Worm (Caenorhabditis elegans) whole organism, L4 larva: ENCODE data around the gene F56F10.2.

Experiments used
- D1046.2 ChIP-seq: fragments of 200-800 bp; sonication (Bioruptor generic); IDR thresholded peaks from 2 replicates; pipeline ENCODE4 v1.3.6; 2022; ENCODE audit warnings: missing genetic modification characterization, missing compliant biosample characterization
- F10B5.3 ChIP-seq: sonication (generic microtip); optimal IDR thresholded peaks from 2 replicates; lab custom pipeline; 2016; ENCODE audit warnings: mild to moderate bottlenecking, missing genetic modification characterization, missing compliant biosample characterization
- F26F4.8 ChIP-seq: fragments of 200-800 bp; sonication (Bioruptor generic); conservative IDR thresholded peaks from 2 replicates; pipeline ENCODE4 v1.3.6; 2022; ENCODE audit warnings: missing genetic modification characterization, missing compliant biosample characterization
- F37D6.2 ChIP-seq: sonication (generic microtip); optimal IDR thresholded peaks from 2 replicates; lab custom pipeline; 2016; ENCODE audit warnings: mild to moderate bottlenecking, missing genetic modification characterization, missing compliant biosample characterization
- T20F7.1 ChIP-seq: fragments of 200-800 bp; sonication (Bioruptor generic); optimal IDR thresholded peaks from 2 replicates; lab custom pipeline; 2018; ENCODE audit warnings: mild to moderate bottlenecking, missing genetic modification characterization, missing compliant biosample characterization
- attf-4 ChIP-seq: sonication (generic microtip); optimal IDR thresholded peaks from 3 replicates; lab custom pipeline; 2017; ENCODE audit warnings: missing biosample characterization, missing genetic modification characterization
- cey-2 ChIP-seq: sonication (generic microtip); optimal IDR thresholded peaks from 3 replicates; lab custom pipeline; 2017; ENCODE audit warnings: missing genetic modification characterization, mild to moderate bottlenecking, missing compliant biosample characterization, antibody characterized with exemption, borderline replicate concordance; ENCODE audit not compliant: insufficient read depth
- ctbp-1 ChIP-seq: fragments of 200-800 bp; sonication (Bioruptor generic); IDR thresholded peaks from 2 replicates; pipeline ENCODE4 v1.3.6; 2022; ENCODE audit warnings: missing genetic modification reagents, missing genetic modification characterization, missing compliant biosample characterization
- daf-16 ChIP-seq, 3 experiments: sonication (generic microtip); optimal IDR thresholded peaks; 2 replicates each; lab custom pipeline; 2016 to 2017; ENCODE audit warnings: missing genetic modification characterization in 3 of 3, missing genetic modification reagents in 3 of 3, mild to moderate bottlenecking in 2 of 3, missing compliant biosample characterization in 2 of 3, missing biosample characterization in 1 of 3, moderate library complexity in 1 of 3
- dmd-6 ChIP-seq: fragments of 200-800 bp; sonication (Bioruptor generic); IDR thresholded peaks from 2 replicates; pipeline ENCODE4 v1.3.6; 2022; ENCODE audit warnings: missing genetic modification reagents, missing genetic modification characterization, missing compliant biosample characterization
- dmd-8 ChIP-seq: fragments of 200-800 bp; sonication (Bioruptor generic); IDR thresholded peaks from 2 replicates; pipeline ENCODE4 v1.3.6; 2022; ENCODE audit warnings: missing genetic modification characterization, missing compliant biosample characterization
- dpl-1 ChIP-seq: fragments of 150-350 bp; optimal IDR thresholded peaks from 2 replicates; lab custom pipeline; 2014; ENCODE audit warnings: missing biosample characterization, missing genetic modification reagents, missing genetic modification characterization
- egl-43 ChIP-seq: fragments of 200-800 bp; sonication (Bioruptor generic); IDR thresholded peaks from 2 replicates; pipeline ENCODE4 v1.3.6; 2022; ENCODE audit warnings: missing genetic modification reagents, missing genetic modification characterization, missing compliant biosample characterization
- gei-8 ChIP-seq: fragments of 200-800 bp; sonication (Bioruptor generic); optimal IDR thresholded peaks from 2 replicates; lab custom pipeline; 2018; ENCODE audit warnings: mild to moderate bottlenecking, missing genetic modification characterization, missing compliant biosample characterization
- hif-1 ChIP-seq, 2 experiments: sonication (generic microtip); optimal IDR thresholded peaks; 2 replicates each; lab custom pipeline; 2016 to 2017; ENCODE audit warnings: missing compliant biosample characterization in 2 of 2, missing genetic modification characterization in 2 of 2, missing genetic modification reagents in 2 of 2, missing genotype in 2 of 2, mild to moderate bottlenecking in 1 of 2
- hlh-11 ChIP-seq: fragments of 200-800 bp; sonication (Bioruptor generic); optimal IDR thresholded peaks from 2 replicates; lab custom pipeline; 2018; ENCODE audit warnings: mild to moderate bottlenecking, missing genetic modification characterization, missing compliant biosample characterization
- hlh-30 ChIP-seq: sonication (generic microtip); optimal IDR thresholded peaks from 2 replicates; lab custom pipeline; 2017; ENCODE audit warnings: antibody characterized with exemption, mild to moderate bottlenecking, missing genetic modification characterization, missing compliant biosample characterization; ENCODE audit not compliant: insufficient read depth
- lin-29 ChIP-seq: fragments of 200-800 bp; sonication (Bioruptor generic); IDR thresholded peaks from 2 replicates; pipeline ENCODE4 v1.3.6; 2022; ENCODE audit warnings: missing genetic modification reagents, missing genetic modification characterization, missing compliant biosample characterization
- lsy-2 ChIP-seq, 2 experiments: fragments of 150-350 bp in 1 of 2; sonication (generic microtip) in 1 of 2; optimal IDR thresholded peaks; 2 replicates each; lab custom pipeline; 2014 to 2017; ENCODE audit warnings: missing biosample characterization in 2 of 2, missing genetic modification characterization in 2 of 2
- madf-9 ChIP-seq: fragments of 200-800 bp; sonication (Bioruptor generic); conservative IDR thresholded peaks from 2 replicates; pipeline ENCODE4 v1.3.6; 2022; ENCODE audit warnings: missing genetic modification reagents, missing genetic modification characterization, missing compliant biosample characterization
- mep-1 ChIP-seq: fragments of 150-350 bp; sonication (generic microtip); optimal IDR thresholded peaks from 3 replicates; lab custom pipeline; 2014; ENCODE audit warnings: missing biosample characterization, missing genetic modification characterization
- mes-2 ChIP-seq: sonication (generic microtip); optimal IDR thresholded peaks from 2 replicates; lab custom pipeline; 2016; ENCODE audit warnings: missing genotype, mild to moderate bottlenecking, missing genetic modification characterization, missing compliant biosample characterization; ENCODE audit not compliant: poor library complexity, severe bottlenecking
- nhr-111 ChIP-seq: fragments of 200-800 bp; sonication (Bioruptor generic); optimal IDR thresholded peaks from 2 replicates; lab custom pipeline; 2018; ENCODE audit warnings: mild to moderate bottlenecking, missing genetic modification characterization, missing compliant biosample characterization
- nhr-237 ChIP-seq: sonication (generic microtip); optimal IDR thresholded peaks from 2 replicates; lab custom pipeline; 2017; ENCODE audit warnings: missing biosample characterization, missing genetic modification characterization
- nhr-28 ChIP-seq: fragments of 150-350 bp; optimal IDR thresholded peaks from 2 replicates; lab custom pipeline; 2014; ENCODE audit warnings: missing biosample characterization, missing genetic modification characterization
- nhr-76 ChIP-seq: fragments of 150-350 bp; optimal IDR thresholded peaks from 2 replicates; lab custom pipeline; 2014; ENCODE audit warnings: missing biosample characterization, missing genetic modification characterization
- pha-4 ChIP-seq, 2 experiments: fragments of 150-350 bp in 1 of 2; fragments of 200-800 bp in 1 of 2; sonication (Bioruptor generic) in 1 of 2; IDR thresholded peaks in 1 of 2; optimal IDR thresholded peaks in 1 of 2; 2 replicates each; pipeline versions ENCODE4 v1.3.6 to Lab custom; 2014 to 2022; ENCODE audit warnings: missing genetic modification characterization in 2 of 2, missing genetic modification reagents in 2 of 2, missing biosample characterization in 1 of 2, missing compliant biosample characterization in 1 of 2
- php-3 ChIP-seq: fragments of 200-800 bp; sonication (Bioruptor generic); IDR thresholded peaks from 2 replicates; pipeline ENCODE4 v1.3.6; 2022; ENCODE audit warnings: missing genetic modification reagents, missing genetic modification characterization, missing compliant biosample characterization
- rbr-2 ChIP-seq: sonication (generic microtip); optimal IDR thresholded peaks from 2 replicates; lab custom pipeline; 2016; ENCODE audit warnings: missing genotype, missing genetic modification characterization, missing compliant biosample characterization
- set-16 ChIP-seq: fragments of 200-800 bp; sonication (Bioruptor generic); IDR thresholded peaks from 2 replicates; pipeline ENCODE4 v1.3.6; 2022; ENCODE audit warnings: missing genetic modification reagents, missing genetic modification characterization, missing compliant biosample characterization
- spr-1 ChIP-seq: sonication (generic microtip); optimal IDR thresholded peaks from 2 replicates; lab custom pipeline; 2016; ENCODE audit warnings: mild to moderate bottlenecking, missing genetic modification characterization, missing compliant biosample characterization
- spr-3 ChIP-seq: fragments of 200-800 bp; sonication (Bioruptor generic); optimal IDR thresholded peaks from 2 replicates; lab custom pipeline; 2018; ENCODE audit warnings: mild to moderate bottlenecking, missing genetic modification characterization, missing compliant biosample characterization
- unc-62 ChIP-seq, 3 experiments: fragments of 150-350 bp in 1 of 3; sonication (generic microtip); optimal IDR thresholded peaks in 2 of 3; peaks in 1 of 3; 1 replicate in 1 of 3; 2 replicates in 2 of 3; lab custom pipeline; 2014 to 2017; ENCODE audit warnings: missing biosample characterization in 3 of 3, missing genetic modification characterization in 3 of 3, missing genetic modification reagents in 3 of 3, missing genotype in 1 of 3
- zag-1 ChIP-seq: fragments of 150-350 bp; optimal IDR thresholded peaks from 2 replicates; lab custom pipeline; 2014; ENCODE audit warnings: missing biosample characterization, missing genetic modification characterization

The F56F10.2 gene

ce11 chrX:859401-859800 is at the start of gene F56F10.2:
F56F10.2 (plus strand) TSS chrX:859615.
- no peak for TF ChIP-seq nhr-237 (tag; lab: Kevin White, UChicago)
- TF ChIP-seq php-3: no peak
- TF ChIP-seq mep-1 (tag; lab: Kevin White, UChicago): peak; percentile 23
- TF ChIP-seq egl-43 (GFP tag; lab: Robert Waterston, UW): no peak
- no peak for TF ChIP-seq dmd-8 (GFP tag; lab: Robert Waterston, UW)
- TF ChIP-seq rbr-2: peak; percentile 24
- TF ChIP-seq hlh-30 (tag; lab: Kevin White, UChicago): peak; percentile 28
- TF ChIP-seq lsy-2 (tag; optimal IDR thresholded peaks at IDR 0.05; lab: Kevin White, UChicago): no peak
- TF ChIP-seq ctbp-1 (GFP tag; lab: Robert Waterston, UW): no peak
- TF ChIP-seq cey-2: no peak
- no peak for TF ChIP-seq hif-1 (tag; optimal IDR thresholded peaks at IDR 0.05; lab: Kevin White, UChicago)
- TF ChIP-seq dpl-1 (GFP tag; lab: Kevin White, UChicago): no peak
- no peak for TF ChIP-seq F26F4.8 (GFP tag; lab: Robert Waterston, UW)
- no peak for TF ChIP-seq F10B5.3 (tag; lab: Kevin White, UChicago)
- no peak for TF ChIP-seq zag-1
- TF ChIP-seq gei-8 (GFP tag; lab: Kevin White, UChicago): no peak

ce11 chrX:810694-811093 is 48.7 kb upstream of the F56F10.2 start, which contains the start of gene F25E2.2:
F25E2.2 (minus strand) TSS chrX:810794.
- TF ChIP-seq F37D6.2 (tag; lab: Kevin White, UChicago): no peak
- no peak for TF ChIP-seq F26F4.8 (GFP tag; lab: Robert Waterston, UW)
- no peak for TF ChIP-seq madf-9
- no peak for TF ChIP-seq spr-1 (tag; lab: Kevin White, UChicago)
- no peak for TF ChIP-seq set-16 (GFP tag; lab: Robert Waterston, UW)
- TF ChIP-seq T20F7.1 (GFP tag; lab: Kevin White, UChicago): no peak
- no peak for TF ChIP-seq nhr-76 (tag; lab: Kevin White, UChicago)
- no peak for TF ChIP-seq nhr-111
- no peak for TF ChIP-seq D1046.2 (GFP tag; lab: Robert Waterston, UW)
- no peak for TF ChIP-seq unc-62 (GFP tag; optimal IDR thresholded peaks at IDR 0.05 in 1 of 2; lab: Kevin White, UChicago)
- no peak for TF ChIP-seq unc-62 (tag; optimal IDR thresholded peaks at IDR 0.05; lab: Kevin White, UChicago)
- TF ChIP-seq lin-29 (GFP tag; lab: Robert Waterston, UW): no peak

- TF ChIP-seq F10B5.3 (tag; lab: Kevin White, UChicago) (no peak), daf-16 (GFP tag; optimal IDR thresholded peaks at IDR 0.05; lab: Kevin White, UChicago) (peak in 1 of 2 experiments; percentile 38), daf-16 (tag; optimal IDR thresholded peaks at IDR 0.05; lab: Kevin White, UChicago) (peak; percentile 30), madf-9 (no peak), mes-2 (tag; lab: Kevin White, UChicago) (peak; percentile 6), hlh-30 (tag; lab: Kevin White, UChicago) (peak; percentile 10), hlh-11 (tag; lab: Kevin White, UChicago) (peak; percentile 2), attf-4 (tag; lab: Kevin White, UChicago) (no peak), pha-4 (GFP tag; IDR thresholded peaks at IDR 0.05; lab: Robert Waterston, UW) (no peak), pha-4 (tag; optimal IDR thresholded peaks at IDR 0.05; lab: Kevin White, UChicago) (no peak), nhr-28 (peak; percentile 3), dmd-6 (GFP tag; lab: Robert Waterston, UW) (peak; percentile 21; the same call in 1 of the 2 replicates), spr-3 (GFP tag; lab: Kevin White, UChicago) (no peak)
These were observed 47.2 kb upstream of the F56F10.2 start for ce11 chrX:812264-812663.
